Fruit fly (Drosophila melanogaster): Measurements from ENCODE around the gene Nrg.

- TF ChIP-seq pan (optimal IDR thresholded peaks at IDR 0.05) (no peak), pan (GFP tag; optimal IDR thresholded peaks at IDR 0.05 in 1 of 2, IDR thresholded peaks at IDR 0.05 in 1 of 2) (no peak), CG5953 (GFP tag; IDR thresholded peaks at IDR 0.05) (no peak), D19B (GFP tag; optimal IDR thresholded peaks at IDR 0.05) (no peak), Nf-YA (GFP tag; IDR thresholded peaks at IDR 0.05) (no peak), Fer2 (tag; optimal IDR thresholded peaks at IDR 0.05) (no peak), Nf-YB (GFP tag; optimal IDR thresholded peaks at IDR 0.05) (no peak), CG13624 (GFP tag; optimal IDR thresholded peaks at IDR 0.05) (no peak)
Measured at dm6 chrX:8571936-8572335, 54.8 kb downstream of the Nrg start.
